Worm (Caenorhabditis elegans) whole organism, L1 larva: ENCODE results near the gene pars-1.

Source experiments
- C16A3.4 ChIP-seq: fragments of 150-350 bp; optimal IDR thresholded peaks from 2 replicates; lab custom pipeline; 2014; ENCODE audit warnings: missing biosample characterization, missing genetic modification characterization
- alr-1 ChIP-seq: fragments of 200-800 bp; sonication (Bioruptor generic); optimal IDR thresholded peaks from 2 replicates; lab custom pipeline; 2018; ENCODE audit warnings: borderline replicate concordance, mild to moderate bottlenecking, missing genetic modification characterization, missing compliant biosample characterization
- aly-2 ChIP-seq: fragments of 150-350 bp; optimal IDR thresholded peaks from 2 replicates; lab custom pipeline; 2014; ENCODE audit warnings: missing biosample characterization, missing genetic modification characterization
- ceh-8 ChIP-seq: fragments of 200-800 bp; sonication (Bioruptor generic); optimal IDR thresholded peaks from 2 replicates; lab custom pipeline; 2018; ENCODE audit warnings: mild to moderate bottlenecking, missing genetic modification characterization, moderate library complexity, missing compliant biosample characterization
- efl-1 ChIP-seq, 4 experiments: fragments of 150-350 bp; optimal IDR thresholded peaks in 3 of 4; peaks in 1 of 4; 1 replicate in 1 of 4; 2 replicates in 3 of 4; lab custom pipeline; 2014; ENCODE audit warnings: missing biosample characterization in 2 of 4, missing genetic modification characterization in 2 of 4, missing genetic modification reagents in 2 of 4
- efl-3 ChIP-seq: fragments of 200-800 bp; sonication (Bioruptor generic); optimal IDR thresholded peaks from 2 replicates; lab custom pipeline; 2018; ENCODE audit warnings: mild to moderate bottlenecking, missing genetic modification characterization, missing compliant biosample characterization
- egl-13 ChIP-seq: sonication (generic microtip); optimal IDR thresholded peaks from 2 replicates; lab custom pipeline; 2016; ENCODE audit warnings: missing genotype, missing genetic modification reagents, missing genetic modification characterization, missing compliant biosample characterization
- fkh-10 ChIP-seq: sonication (generic microtip); optimal IDR thresholded peaks from 2 replicates; lab custom pipeline; 2017; ENCODE audit warnings: missing biosample characterization, missing genetic modification reagents, missing genetic modification characterization
- fkh-4 ChIP-seq: sonication (generic microtip); optimal IDR thresholded peaks from 2 replicates; lab custom pipeline; 2016; ENCODE audit warnings: missing compliant biosample characterization, missing genetic modification characterization, borderline replicate concordance
- fkh-8 ChIP-seq: sonication (generic microtip); optimal IDR thresholded peaks from 2 replicates; lab custom pipeline; 2016; ENCODE audit warnings: mild to moderate bottlenecking, missing genetic modification characterization, missing compliant biosample characterization
- hpl-2 ChIP-seq: fragments of 150-350 bp; optimal IDR thresholded peaks from 2 replicates; lab custom pipeline; 2014; ENCODE audit warnings: missing biosample characterization, missing genetic modification reagents, missing genetic modification characterization
- irx-1 ChIP-seq: sonication (generic microtip); optimal IDR thresholded peaks from 2 replicates; lab custom pipeline; 2016; ENCODE audit warnings: missing genetic modification characterization, missing compliant biosample characterization
- lin-14 ChIP-seq: fragments of 200-800 bp; sonication (Bioruptor generic); optimal IDR thresholded peaks from 2 replicates; lab custom pipeline; 2018; ENCODE audit warnings: mild to moderate bottlenecking, missing genetic modification characterization, moderate library complexity, missing compliant biosample characterization
- lin-15B ChIP-seq: fragments of 150-350 bp; sonication (generic microtip); optimal IDR thresholded peaks from 3 replicates; lab custom pipeline; 2014; ENCODE audit warnings: missing biosample characterization, missing genetic modification characterization
- lin-35 ChIP-seq, 2 experiments: fragments of 150-350 bp; optimal IDR thresholded peaks; 2 replicates each; lab custom pipeline; 2014; ENCODE audit warnings: missing biosample characterization in 2 of 2, missing genetic modification characterization in 2 of 2, missing genetic modification reagents in 2 of 2
- lin-39 ChIP-seq: fragments of 150-350 bp; optimal IDR thresholded peaks from 2 replicates; lab custom pipeline; 2014; ENCODE audit warnings: missing biosample characterization, missing genetic modification reagents, missing genetic modification characterization
- lir-3 ChIP-seq: sonication (generic microtip); optimal IDR thresholded peaks from 2 replicates; lab custom pipeline; 2016; ENCODE audit warnings: mild to moderate bottlenecking, missing genetic modification characterization, moderate library complexity, missing compliant biosample characterization; ENCODE audit not compliant: poor library complexity
- lsy-2 ChIP-seq, 2 experiments: fragments of 150-350 bp; optimal IDR thresholded peaks; 2 replicates each; lab custom pipeline; 2014; ENCODE audit warnings: missing biosample characterization in 2 of 2, missing genetic modification characterization in 2 of 2
- nhr-19 ChIP-seq: fragments of 200-800 bp; sonication (Bioruptor generic); conservative IDR thresholded peaks from 2 replicates; pipeline ENCODE4 v1.3.6; 2022; ENCODE audit warnings: missing genetic modification characterization, missing compliant biosample characterization
- nhr-20 ChIP-seq: sonication (generic microtip); optimal IDR thresholded peaks from 2 replicates; lab custom pipeline; 2016; ENCODE audit warnings: mild to moderate bottlenecking, missing genetic modification characterization, missing compliant biosample characterization
- nhr-28 ChIP-seq: fragments of 150-350 bp; optimal IDR thresholded peaks from 2 replicates; lab custom pipeline; 2014; ENCODE audit warnings: missing biosample characterization, missing genetic modification characterization
- nhr-47 ChIP-seq: sonication (generic microtip); optimal IDR thresholded peaks from 2 replicates; lab custom pipeline; 2016; ENCODE audit warnings: mild to moderate bottlenecking, missing genetic modification characterization, moderate library complexity, missing compliant biosample characterization
- nhr-71 ChIP-seq: sonication (generic microtip); optimal IDR thresholded peaks from 2 replicates; lab custom pipeline; 2016; ENCODE audit warnings: mild to moderate bottlenecking, missing genetic modification characterization, moderate library complexity, missing compliant biosample characterization
- nhr-84 ChIP-seq: sonication (generic microtip); optimal IDR thresholded peaks from 2 replicates; lab custom pipeline; 2017; ENCODE audit warnings: missing biosample characterization, missing genetic modification characterization
- nhr-85 ChIP-seq: sonication (generic microtip); peaks from one replicate; lab custom pipeline; 2016; ENCODE audit warnings: missing genetic modification characterization, inconsistent platforms, missing compliant biosample characterization
- nhr-90 ChIP-seq: sonication (generic microtip); optimal IDR thresholded peaks from 2 replicates; lab custom pipeline; 2016; ENCODE audit warnings: mild to moderate bottlenecking, missing genetic modification characterization, missing compliant biosample characterization; ENCODE audit not compliant: poor library complexity
- pag-3 ChIP-seq: sonication (generic microtip); optimal IDR thresholded peaks from 2 replicates; lab custom pipeline; 2017; ENCODE audit warnings: missing genetic modification characterization, mild to moderate bottlenecking, missing compliant biosample characterization, antibody characterized with exemption, borderline replicate concordance; ENCODE audit not compliant: insufficient read depth
- rnt-1 ChIP-seq: sonication (generic microtip); optimal IDR thresholded peaks from 2 replicates; lab custom pipeline; 2016; ENCODE audit warnings: mild to moderate bottlenecking, missing genetic modification characterization, moderate library complexity, missing compliant biosample characterization
- skn-1 ChIP-seq: fragments of 150-350 bp; optimal IDR thresholded peaks from 2 replicates; lab custom pipeline; 2014; ENCODE audit warnings: missing biosample characterization, missing genetic modification characterization
- snpc-4 ChIP-seq: fragments of 150-350 bp; optimal IDR thresholded peaks from 2 replicates; lab custom pipeline; 2014; ENCODE audit warnings: missing biosample characterization, missing genetic modification characterization
- sox-4 ChIP-seq: sonication (generic microtip); optimal IDR thresholded peaks from 2 replicates; lab custom pipeline; 2016; ENCODE audit warnings: missing genetic modification characterization, missing compliant biosample characterization
- sup-37 ChIP-seq: fragments of 200-800 bp; sonication (Bioruptor generic); optimal IDR thresholded peaks from 2 replicates; lab custom pipeline; 2018; ENCODE audit warnings: mild to moderate bottlenecking, missing genetic modification characterization, missing compliant biosample characterization
- tlp-1 ChIP-seq: fragments of 150-350 bp; optimal IDR thresholded peaks from 2 replicates; lab custom pipeline; 2014; ENCODE audit warnings: missing biosample characterization, missing genetic modification characterization
- unc-62 ChIP-seq: fragments of 150-350 bp; optimal IDR thresholded peaks from 2 replicates; lab custom pipeline; 2014; ENCODE audit warnings: missing biosample characterization, missing genetic modification reagents, missing genetic modification characterization
- unc-86 ChIP-seq: sonication (generic microtip); optimal IDR thresholded peaks from 2 replicates; lab custom pipeline; 2016; ENCODE audit warnings: missing genetic modification characterization, missing compliant biosample characterization
- zag-1 ChIP-seq: fragments of 150-350 bp; optimal IDR thresholded peaks from 2 replicates; lab custom pipeline; 2014; ENCODE audit warnings: missing biosample characterization, missing genetic modification characterization
- ztf-11 ChIP-seq, 2 experiments: sonication (generic microtip); optimal IDR thresholded peaks; 2 replicates each; lab custom pipeline; 2016 to 2017; ENCODE audit warnings: missing genetic modification characterization in 2 of 2, missing biosample characterization in 1 of 2, missing compliant biosample characterization in 1 of 2

pars-1 gene

ce11 chrIII:7239416-7239815 lies 589 bp downstream of the pars-1 start:
- no peak for TF ChIP-seq skn-1 (tag; lab: Kevin White, UChicago)
- no peak for TF ChIP-seq nhr-71
- no peak for TF ChIP-seq nhr-20 (tag; lab: Kevin White, UChicago)
- no peak for TF ChIP-seq lin-15B (tag; lab: Kevin White, UChicago)

- TF ChIP-seq ceh-8 (GFP tag; lab: Kevin White, UChicago) (no peak), lin-15B (tag; lab: Kevin White, UChicago) (no peak), lin-35 (GFP tag; optimal IDR thresholded peaks at IDR 0.05; lab: Kevin White, UChicago) (no peak), tlp-1 (tag; lab: Kevin White, UChicago) (no peak), zag-1 (tag; lab: Kevin White, UChicago) (no peak), irx-1 (tag; lab: Kevin White, UChicago) (no peak), efl-1 (optimal IDR thresholded peaks at IDR 0.05; lab: Kevin White, UChicago) (no peak), efl-1 (GFP tag; optimal IDR thresholded peaks at IDR 0.05 in 1 of 2; lab: Kevin White, UChicago) (no peak), aly-2 (tag; lab: Kevin White, UChicago) (no peak), rnt-1 (tag; lab: Kevin White, UChicago) (no peak), C16A3.4 (no peak)
These were observed 2.2 kb downstream of the pars-1 start, which contains the start of gene ztf-31 for ce11 chrIII:7241065-7241464. Gene ztf-31, plus strand, starts transcription at chrIII:7241365.

ce11 chrIII:7242988-7243387 lies 4.2 kb downstream of the pars-1 start, which contains the start of gene osm-10:
Gene osm-10, plus strand, starts transcription at chrIII:7243280.
- TF ChIP-seq hpl-2, result no peak
- no peak for TF ChIP-seq lsy-2 (tag; optimal IDR thresholded peaks at IDR 0.05; lab: Kevin White, UChicago)
- no peak for TF ChIP-seq irx-1 (tag; lab: Kevin White, UChicago)
- TF ChIP-seq sox-4, result no peak
- TF ChIP-seq fkh-4 (tag; lab: Kevin White, UChicago), result no peak
- TF ChIP-seq lin-35 (GFP tag; optimal IDR thresholded peaks at IDR 0.05; lab: Kevin White, UChicago), result no peak
- TF ChIP-seq efl-3 (GFP tag; lab: Kevin White, UChicago), result no peak
- no peak for TF ChIP-seq alr-1 (tag; lab: Kevin White, UChicago)
- no peak for TF ChIP-seq sup-37 (GFP tag; lab: Kevin White, UChicago)
- TF ChIP-seq nhr-85 (tag; lab: Kevin White, UChicago), result no peak
- no peak for TF ChIP-seq unc-86
- no peak for TF ChIP-seq fkh-10 (GFP tag; lab: Kevin White, UChicago)
- no peak for TF ChIP-seq nhr-28 (tag; lab: Kevin White, UChicago)
- peak; percentile 77 for TF ChIP-seq ceh-8 (GFP tag; lab: Kevin White, UChicago)
- TF ChIP-seq fkh-8 (tag; lab: Kevin White, UChicago), result peak; percentile 58
- no peak for TF ChIP-seq lin-39
- TF ChIP-seq nhr-19 (GFP tag; lab: Robert Waterston, UW), result no peak
- peak; percentile 49 for TF ChIP-seq nhr-71
- no peak for TF ChIP-seq pag-3 (tag; lab: Kevin White, UChicago)
- no peak for TF ChIP-seq nhr-84 (tag; lab: Kevin White, UChicago)
- no peak for TF ChIP-seq unc-62
- peak; percentile 34 for TF ChIP-seq nhr-47
- no peak for TF ChIP-seq snpc-4 (tag; lab: Kevin White, UChicago)
- no peak for TF ChIP-seq egl-13 (tag; lab: Kevin White, UChicago)
- no peak for TF ChIP-seq nhr-90 (tag; lab: Kevin White, UChicago)
- no peak for TF ChIP-seq lir-3
- no peak for TF ChIP-seq lin-14 (GFP tag; lab: Kevin White, UChicago)
- TF ChIP-seq nhr-20 (tag; lab: Kevin White, UChicago), result no peak
- TF ChIP-seq ztf-11 (tag; optimal IDR thresholded peaks at IDR 0.05; lab: Kevin White, UChicago), result no peak
